Worm (Caenorhabditis elegans) whole organism, L2 larva: ENCODE data around the gene mig-2.

Source experiments
- R02D3.7 ChIP-seq: fragments of 150-350 bp; optimal IDR thresholded peaks from 2 replicates; lab custom pipeline; 2014; ENCODE audit warnings: missing biosample characterization, missing genetic modification characterization
- alr-1 ChIP-seq: fragments of 150-350 bp; optimal IDR thresholded peaks from 2 replicates; lab custom pipeline; 2014; ENCODE audit warnings: missing biosample characterization, missing genetic modification characterization
- aly-2 ChIP-seq: fragments of 150-350 bp; optimal IDR thresholded peaks from 2 replicates; lab custom pipeline; 2014; ENCODE audit warnings: missing biosample characterization, missing genetic modification characterization
- elt-3 ChIP-seq: sonication (generic microtip); optimal IDR thresholded peaks from 2 replicates; lab custom pipeline; 2017; ENCODE audit warnings: missing biosample characterization, missing genetic modification characterization
- lin-11 ChIP-seq: fragments of 150-350 bp; sonication (generic microtip); optimal IDR thresholded peaks from 2 replicates; lab custom pipeline; 2014; ENCODE audit warnings: missing biosample characterization, missing genetic modification characterization, inconsistent platforms, mixed read lengths
- lin-39 ChIP-seq: fragments of 150-350 bp; optimal IDR thresholded peaks from 2 replicates; lab custom pipeline; 2014; ENCODE audit warnings: missing biosample characterization, missing genetic modification reagents, missing genetic modification characterization
- nhr-10 ChIP-seq: sonication (generic microtip); optimal IDR thresholded peaks from 2 replicates; lab custom pipeline; 2017; ENCODE audit warnings: missing biosample characterization, missing genetic modification characterization
- nhr-6 ChIP-seq: fragments of 150-350 bp; optimal IDR thresholded peaks from 2 replicates; lab custom pipeline; 2014; ENCODE audit warnings: missing biosample characterization, missing genetic modification characterization
- skn-1 ChIP-seq: sonication (generic microtip); optimal IDR thresholded peaks from 2 replicates; lab custom pipeline; 2017; ENCODE audit warnings: missing biosample characterization, missing genetic modification characterization
- snpc-4 ChIP-seq: fragments of 150-350 bp; optimal IDR thresholded peaks from 2 replicates; lab custom pipeline; 2014; ENCODE audit warnings: missing biosample characterization, missing genetic modification characterization
- unc-39 ChIP-seq: fragments of 150-350 bp; optimal IDR thresholded peaks from 2 replicates; lab custom pipeline; 2014; ENCODE audit warnings: missing biosample characterization, missing genetic modification characterization
- ztf-4 ChIP-seq: fragments of 150-350 bp; optimal IDR thresholded peaks from 2 replicates; lab custom pipeline; 2014; ENCODE audit warnings: missing biosample characterization, missing genetic modification characterization

ce11 chrX:11534443-11534842 is 14.0 kb upstream of the mig-2 start:
- TF ChIP-seq lin-39 (tag; lab: Kevin White, UChicago) (no peak), alr-1 (tag; lab: Kevin White, UChicago) (no peak), R02D3.7 (tag; lab: Kevin White, UChicago) (no peak), snpc-4 (no peak), skn-1 (no peak), lin-11 (tag; lab: Kevin White, UChicago) (no peak), unc-39 (tag; lab: Kevin White, UChicago) (no peak), elt-3 (tag; lab: Kevin White, UChicago) (no peak), ztf-4 (tag; lab: Kevin White, UChicago) (no peak), nhr-10 (tag; lab: Kevin White, UChicago) (no peak), nhr-6 (tag; lab: Kevin White, UChicago) (no peak), aly-2 (tag; lab: Kevin White, UChicago) (no peak)
